Worm (Caenorhabditis elegans) whole organism, L3 larva: ENCODE data around the gene F55C9.5.

Experiments
- ZK546.5 ChIP-seq: sonication (generic microtip); optimal IDR thresholded peaks from 2 replicates; lab custom pipeline; 2017; ENCODE audit warnings: missing biosample characterization, missing genetic modification characterization
- aly-2 ChIP-seq: fragments of 150-350 bp; optimal IDR thresholded peaks from 2 replicates; lab custom pipeline; 2014; ENCODE audit warnings: missing biosample characterization, missing genetic modification characterization
- ceh-16 ChIP-seq: sonication (generic microtip); optimal IDR thresholded peaks from 2 replicates; lab custom pipeline; 2017; ENCODE audit warnings: missing biosample characterization, missing genetic modification characterization
- ceh-28 ChIP-seq: fragments of 150-350 bp; optimal IDR thresholded peaks from 2 replicates; lab custom pipeline; 2014; ENCODE audit warnings: missing biosample characterization, missing genetic modification reagents, missing genetic modification characterization
- ceh-82 ChIP-seq: fragments of 150-350 bp; optimal IDR thresholded peaks from 2 replicates; lab custom pipeline; 2014; ENCODE audit warnings: missing biosample characterization, missing genetic modification characterization
- ceh-9 ChIP-seq: sonication (generic microtip); optimal IDR thresholded peaks from 2 replicates; lab custom pipeline; 2018; ENCODE audit warnings: missing biosample characterization, missing genetic modification characterization
- daf-12 ChIP-seq: fragments of 150-350 bp; optimal IDR thresholded peaks from 2 replicates; lab custom pipeline; 2014; ENCODE audit warnings: missing biosample characterization, missing genetic modification reagents, missing genetic modification characterization
- egl-5 ChIP-seq: fragments of 150-350 bp; optimal IDR thresholded peaks from 2 replicates; lab custom pipeline; 2017; ENCODE audit warnings: missing biosample characterization, missing genetic modification reagents, missing genetic modification characterization, inconsistent platforms
- elt-1 ChIP-seq: fragments of 150-350 bp; optimal IDR thresholded peaks from 2 replicates; lab custom pipeline; 2014; ENCODE audit warnings: missing biosample characterization, missing genetic modification characterization
- elt-2 ChIP-seq: sonication (generic microtip); optimal IDR thresholded peaks from 2 replicates; lab custom pipeline; 2016; ENCODE audit warnings: missing genetic modification reagents, mild to moderate bottlenecking, missing genetic modification characterization, missing compliant biosample characterization
- eor-1 ChIP-seq, 2 experiments: fragments of 150-350 bp; optimal IDR thresholded peaks; 2 replicates each; lab custom pipeline; 2014 to 2018; ENCODE audit warnings: missing biosample characterization in 2 of 2, missing genetic modification characterization in 2 of 2
- fkh-10 ChIP-seq: sonication (generic microtip); optimal IDR thresholded peaks from 2 replicates; lab custom pipeline; 2017; ENCODE audit warnings: missing biosample characterization, missing genetic modification reagents, missing genetic modification characterization
- fos-1 ChIP-seq: fragments of 150-350 bp; optimal IDR thresholded peaks from 2 replicates; lab custom pipeline; 2014; ENCODE audit warnings: missing biosample characterization, missing genetic modification characterization
- hmg-11 ChIP-seq: sonication (generic microtip); optimal IDR thresholded peaks from 2 replicates; lab custom pipeline; 2016; ENCODE audit warnings: missing genetic modification characterization, missing compliant biosample characterization
- jun-1 ChIP-seq: fragments of 150-350 bp; optimal IDR thresholded peaks from 2 replicates; lab custom pipeline; 2014; ENCODE audit warnings: missing biosample characterization, missing genetic modification reagents, missing genetic modification characterization
- mdl-1 ChIP-seq: fragments of 150-350 bp; optimal IDR thresholded peaks from 2 replicates; lab custom pipeline; 2014; ENCODE audit warnings: missing biosample characterization, missing genetic modification characterization
- mml-1 ChIP-seq: fragments of 150-350 bp; sonication (generic microtip); optimal IDR thresholded peaks from 3 replicates; lab custom pipeline; 2014; ENCODE audit warnings: missing biosample characterization, missing genetic modification characterization
- nhr-11 ChIP-seq: fragments of 150-350 bp; optimal IDR thresholded peaks from 2 replicates; lab custom pipeline; 2014; ENCODE audit warnings: missing biosample characterization, missing genetic modification characterization
- nhr-12 ChIP-seq: fragments of 150-350 bp; optimal IDR thresholded peaks from 2 replicates; lab custom pipeline; 2014; ENCODE audit warnings: missing biosample characterization, missing genetic modification characterization
- nhr-23 ChIP-seq: fragments of 150-350 bp; optimal IDR thresholded peaks from 2 replicates; lab custom pipeline; 2014; ENCODE audit warnings: missing biosample characterization, missing genetic modification reagents, missing genetic modification characterization
- nhr-237 ChIP-seq: fragments of 150-350 bp; optimal IDR thresholded peaks from 2 replicates; lab custom pipeline; 2014; ENCODE audit warnings: missing biosample characterization, missing genetic modification characterization
- nhr-25 ChIP-seq: sonication (generic microtip); optimal IDR thresholded peaks from 2 replicates; lab custom pipeline; 2017; ENCODE audit warnings: missing biosample characterization, missing genetic modification characterization
- nhr-43 ChIP-seq: sonication (generic microtip); optimal IDR thresholded peaks from 2 replicates; lab custom pipeline; 2016; ENCODE audit warnings: mild to moderate bottlenecking, missing genetic modification characterization, missing compliant biosample characterization; ENCODE audit not compliant: poor library complexity, severe bottlenecking
- nhr-67 ChIP-seq: fragments of 150-350 bp; optimal IDR thresholded peaks from 2 replicates; lab custom pipeline; 2014; ENCODE audit warnings: missing biosample characterization, missing genetic modification characterization
- pha-4 ChIP-seq: fragments of 150-350 bp; optimal IDR thresholded peaks from 2 replicates; lab custom pipeline; 2014; ENCODE audit warnings: missing biosample characterization, missing genetic modification reagents, missing genetic modification characterization
- skn-1 ChIP-seq: fragments of 150-350 bp; optimal IDR thresholded peaks from 2 replicates; lab custom pipeline; 2014; ENCODE audit warnings: missing biosample characterization, missing genetic modification characterization
- snpc-4 ChIP-seq: fragments of 150-350 bp; optimal IDR thresholded peaks from 2 replicates; lab custom pipeline; 2014; ENCODE audit warnings: missing biosample characterization, missing genetic modification characterization
- tbx-2 ChIP-seq: sonication (generic microtip); optimal IDR thresholded peaks from 2 replicates; lab custom pipeline; 2016; ENCODE audit warnings: mild to moderate bottlenecking, missing genetic modification characterization, missing compliant biosample characterization
- unc-62 ChIP-seq: fragments of 150-350 bp; sonication (generic microtip); optimal IDR thresholded peaks from 4 replicates; lab custom pipeline; 2014; ENCODE audit warnings: missing biosample characterization, missing genetic modification reagents, missing genetic modification characterization

Gene F55C9.5

DNA sequence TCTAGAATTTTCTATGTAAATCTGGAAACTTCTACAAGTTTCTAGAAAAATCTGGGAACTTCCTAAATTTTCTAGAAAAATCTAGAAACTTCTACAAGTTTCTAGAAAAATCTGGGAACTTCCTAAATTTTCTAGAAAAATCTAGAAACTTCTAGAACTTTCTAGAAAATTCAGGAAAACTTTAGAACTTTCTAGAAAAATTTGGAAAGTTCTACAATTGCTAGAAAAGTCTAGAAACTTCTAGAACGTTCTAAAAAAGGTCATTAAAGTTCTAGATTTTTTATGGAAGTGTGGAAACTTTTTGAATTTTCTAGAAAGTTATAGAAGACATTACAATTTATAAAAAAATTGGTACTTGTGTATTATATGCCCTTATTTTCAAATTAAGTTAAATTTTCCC, at the start of gene F55C9.5:
Gene F55C9.5 (minus strand): TSS at position 101 of the 400 bp plus-strand sequence.
- TF ChIP-seq nhr-11 (tag; lab: Kevin White, UChicago) (no peak), fkh-10 (GFP tag; lab: Kevin White, UChicago) (no peak)

DNA sequence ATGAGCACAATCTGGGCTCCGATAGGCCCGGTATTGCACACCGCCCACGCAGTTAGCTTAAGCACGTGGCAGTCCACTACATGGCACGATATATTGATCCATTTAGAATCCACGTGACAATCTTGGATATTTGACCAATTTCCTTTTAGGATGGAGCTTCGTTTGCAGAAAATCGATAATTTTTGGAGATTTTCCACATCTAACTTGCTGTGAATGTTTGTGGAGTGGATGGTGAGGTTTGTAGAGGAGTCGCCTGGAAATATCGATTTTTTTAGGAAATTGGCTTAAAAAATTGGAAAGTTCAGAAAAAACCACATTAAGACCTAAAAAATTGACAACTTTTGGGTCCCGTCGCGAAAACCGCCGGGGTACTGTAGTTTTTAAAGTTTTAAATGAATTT, 44.4 kb upstream of the F55C9.5 start:
- TF ChIP-seq ceh-28 (tag; lab: Kevin White, UChicago) (peak; percentile 20), egl-5 (no peak)
- TF ChIP-seq, all 47 proteins: peak for 1

DNA sequence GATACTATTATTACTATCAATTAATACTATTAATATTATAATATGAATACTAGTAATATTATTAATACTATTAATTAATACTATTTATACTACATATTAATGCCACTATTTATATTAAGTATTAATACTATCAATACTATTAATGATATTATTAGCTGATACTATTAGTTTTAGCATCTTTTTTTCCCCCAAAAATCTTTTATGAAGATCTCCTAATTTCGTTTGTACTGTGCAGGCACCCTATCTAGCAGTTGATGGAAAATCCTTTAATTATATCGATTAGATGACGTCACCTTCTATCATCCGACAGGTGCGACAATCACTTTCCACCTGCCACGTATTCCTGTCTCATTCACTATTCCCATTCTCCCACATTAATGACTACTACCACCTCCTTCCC, 36.3 kb upstream of the F55C9.5 start, which contains the start of gene fbxb-65:
Gene fbxb-65 (plus strand): TSS at position 301 of the 400 bp plus-strand sequence.
- TF ChIP-seq mml-1 (tag; lab: Kevin White, UChicago) (no peak), nhr-43 (tag; lab: Kevin White, UChicago) (no peak), tbx-2 (tag; lab: Kevin White, UChicago) (no peak), ZK546.5 (tag; lab: Kevin White, UChicago) (no peak), eor-1 (tag; optimal IDR thresholded peaks at IDR 0.05; lab: Kevin White, UChicago) (no peak), fos-1 (tag; lab: Kevin White, UChicago) (no peak), elt-1 (tag; lab: Kevin White, UChicago) (no peak)

DNA sequence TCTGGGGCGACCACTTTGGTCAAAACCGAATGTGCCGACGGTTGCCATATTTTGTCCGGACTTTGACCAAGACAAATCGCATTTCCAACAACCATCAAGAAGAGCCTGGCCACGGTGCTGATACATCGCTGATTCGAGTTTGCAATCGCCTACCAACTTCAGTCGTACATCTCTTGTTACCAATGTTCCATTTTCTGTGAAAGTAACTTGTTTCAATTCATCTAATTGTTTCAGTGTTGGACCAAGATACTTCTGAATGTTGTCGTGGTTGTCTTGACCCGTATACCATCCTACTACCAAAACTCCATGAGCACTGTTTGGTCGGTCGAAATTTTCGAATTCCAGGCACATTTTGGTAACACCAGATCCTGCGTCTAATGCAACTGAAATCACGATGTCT, 32.5 kb upstream of the F55C9.5 start:
- TF ChIP-seq eor-1 (tag; optimal IDR thresholded peaks at IDR 0.05; lab: Kevin White, UChicago), result no peak
- TF ChIP-seq fkh-10 (GFP tag; lab: Kevin White, UChicago), result no peak
- TF ChIP-seq snpc-4 (tag; lab: Kevin White, UChicago), result no peak
- TF ChIP-seq ceh-9 (tag; lab: Kevin White, UChicago), result no peak
- TF ChIP-seq mml-1 (tag; lab: Kevin White, UChicago), result no peak
- no peak for TF ChIP-seq fos-1 (tag; lab: Kevin White, UChicago)
- no peak for TF ChIP-seq nhr-67 (tag; lab: Kevin White, UChicago)
- no peak for TF ChIP-seq elt-1 (tag; lab: Kevin White, UChicago)
- no peak for TF ChIP-seq pha-4 (tag; lab: Kevin White, UChicago)
- no peak for TF ChIP-seq skn-1 (tag; lab: Kevin White, UChicago)
- TF ChIP-seq jun-1 (tag; lab: Kevin White, UChicago), result no peak
- no peak for TF ChIP-seq ceh-82
- TF ChIP-seq mdl-1 (tag; lab: Kevin White, UChicago), result no peak
- no peak for TF ChIP-seq nhr-12 (tag; lab: Kevin White, UChicago)

DNA sequence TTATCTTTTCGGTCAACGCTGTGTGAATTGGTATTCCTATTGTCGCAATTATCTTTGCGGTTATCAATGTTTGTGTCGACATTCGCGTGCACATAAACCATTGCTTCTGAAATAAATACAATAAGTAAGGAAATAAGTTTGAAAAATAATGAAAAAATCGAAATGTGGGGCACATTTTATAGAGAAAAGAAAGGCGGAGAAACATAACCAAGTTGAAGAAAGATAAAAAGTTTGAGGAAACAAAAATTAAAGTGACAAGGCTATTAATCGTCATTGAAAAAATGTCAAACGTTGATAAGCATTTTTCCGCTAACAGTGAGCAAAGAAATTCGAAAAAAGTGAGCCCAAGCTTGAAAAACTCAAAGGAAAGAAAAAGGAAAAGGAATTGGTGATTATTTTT, 29.5 kb upstream of the F55C9.5 start, which contains the start of gene C43D7.4:
Gene C43D7.4 (minus strand): TSS at position 101 of the 400 bp plus-strand sequence.
- TF ChIP-seq nhr-11 (tag; lab: Kevin White, UChicago) (no peak), nhr-237 (tag; lab: Kevin White, UChicago) (no peak), nhr-23 (tag; lab: Kevin White, UChicago) (no peak), tbx-2 (tag; lab: Kevin White, UChicago) (no peak), unc-62 (GFP tag; lab: Kevin White, UChicago) (no peak), ceh-28 (tag; lab: Kevin White, UChicago) (no peak), mml-1 (tag; lab: Kevin White, UChicago) (no peak), fkh-10 (GFP tag; lab: Kevin White, UChicago) (no peak), elt-1 (tag; lab: Kevin White, UChicago) (no peak), skn-1 (tag; lab: Kevin White, UChicago) (no peak), nhr-25 (no peak), daf-12 (tag; lab: Kevin White, UChicago) (no peak), ceh-82 (no peak), ceh-16 (no peak), hmg-11 (tag; lab: Kevin White, UChicago) (no peak), mdl-1 (tag; lab: Kevin White, UChicago) (no peak), aly-2 (tag; lab: Kevin White, UChicago) (no peak), snpc-4 (tag; lab: Kevin White, UChicago) (no peak), fos-1 (tag; lab: Kevin White, UChicago) (no peak), pha-4 (tag; lab: Kevin White, UChicago) (no peak)

DNA sequence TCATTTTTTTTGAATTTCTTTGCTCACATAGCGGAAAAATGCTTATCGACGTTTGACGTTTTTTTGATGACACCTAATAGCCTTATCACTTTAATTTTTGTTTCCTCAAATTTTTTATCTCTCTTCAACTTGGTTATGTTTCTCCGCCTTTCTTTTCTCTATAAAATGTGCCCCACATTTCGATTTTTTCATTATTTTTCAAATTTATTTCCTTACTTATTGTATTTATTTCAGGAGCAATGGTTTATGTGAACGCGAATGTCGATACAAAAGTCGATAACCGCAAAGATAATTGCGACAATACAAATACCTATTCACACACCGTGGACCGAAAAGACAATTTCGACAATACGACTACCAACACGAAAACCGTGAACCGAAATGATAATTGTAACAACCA, 27.5 kb upstream of the F55C9.5 start, which contains the start of gene sdz-6:
Gene sdz-6 (plus strand): TSS at position 229 of the 400 bp plus-strand sequence.
- TF ChIP-seq daf-12 (tag; lab: Kevin White, UChicago) (no peak), elt-2 (tag; lab: Kevin White, UChicago) (peak; percentile 34)
